Fruit fly (Drosophila melanogaster): ENCODE results near the gene CG11722.

dm6 chr3R:10066470-10066869 is 21.1 kb upstream of the CG11722 start, which contains the start of gene CG33783:
- no peak for TF ChIP-seq Vsx2 (GFP tag; optimal IDR thresholded peaks at IDR 0.05; ENCODE audit: partially characterized antibody)
- no peak for TF ChIP-seq Dfd (GFP tag; optimal IDR thresholded peaks at IDR 0.05)
